Fruit fly (Drosophila melanogaster) whole organism: Measurements from ENCODE around the gene spdo.

Experiments
- CG8478 ChIP-seq: fragments of >200 bp; optimal IDR thresholded peaks from 2 replicates; lab custom pipeline; 2018; ENCODE audit warnings: inconsistent platforms
- Dll ChIP-seq: fragments of >200 bp; optimal IDR thresholded peaks from 2 replicates; lab custom pipeline; 2017
- EcR ChIP-seq, 2 experiments: fragments of >200 bp; optimal IDR thresholded peaks; 2 replicates each; lab custom pipeline; 2017; ENCODE audit warnings: missing biosample characterization in 2 of 2, missing genetic modification characterization in 2 of 2, missing genetic modification reagents in 2 of 2
- pan ChIP-seq: fragments of >200 bp; optimal IDR thresholded peaks from 2 replicates; lab custom pipeline; 2017
- psq ChIP-seq: fragments of >200 bp; optimal IDR thresholded peaks from 2 replicates; lab custom pipeline; 2017
- usp ChIP-seq: fragments of >200 bp; optimal IDR thresholded peaks from 2 replicates; lab custom pipeline; 2017; ENCODE audit warnings: missing biosample characterization, missing genetic modification characterization, mixed read lengths

The spdo gene

dm6 chr3R:30514255-30514827 is 37.9 kb downstream of the spdo start, which contains the start of the genes CG31524 and CG9698:
CG31524 (minus strand) TSS chr3R:30514355.
CG9698 (plus strand) TSS chr3R:30514777.
- no peak for TF ChIP-seq psq (lab: Kevin White, UChicago)
- peak in 1 of 2 experiments; percentile 18 for TF ChIP-seq EcR (GFP tag; optimal IDR thresholded peaks at IDR 0.05; lab: Kevin White, UChicago)

- TF ChIP-seq Dll (lab: Kevin White, UChicago) (no peak), usp (GFP tag; lab: Kevin White, UChicago) (no peak), CG8478 (no peak), EcR (GFP tag; optimal IDR thresholded peaks at IDR 0.05; lab: Kevin White, UChicago) (no peak), pan (lab: Kevin White, UChicago) (no peak), psq (lab: Kevin White, UChicago) (no peak)
These were observed 41.9 kb downstream of the spdo start for dm6 chr3R:30518274-30518873.

- TF ChIP-seq pan (lab: Kevin White, UChicago) = no peak
- TF ChIP-seq usp (GFP tag; lab: Kevin White, UChicago) = no peak
- no peak for TF ChIP-seq CG8478
- no peak for TF ChIP-seq psq (lab: Kevin White, UChicago)
- TF ChIP-seq Dll (lab: Kevin White, UChicago) = no peak
- TF ChIP-seq EcR (GFP tag; optimal IDR thresholded peaks at IDR 0.05; lab: Kevin White, UChicago) = no peak
These were observed 49.1 kb downstream of the spdo start for dm6 chr3R:30525629-30526028.

dm6 chr3R:30526799-30527465 is 50.4 kb downstream of the spdo start, which contains the start of gene jdp:
jdp (minus strand) TSS chr3R:30527037.
- TF ChIP-seq psq (lab: Kevin White, UChicago) (no peak), CG8478 (no peak), Dll (lab: Kevin White, UChicago) (no peak), pan (lab: Kevin White, UChicago) (no peak), usp (GFP tag; lab: Kevin White, UChicago) (no peak), EcR (GFP tag; optimal IDR thresholded peaks at IDR 0.05; lab: Kevin White, UChicago) (no peak)
